Worm (Caenorhabditis elegans) whole organism, early embryonic: ENCODE data around the gene mvk-1.

Source experiments
- B0310.2 ChIP-seq: sonication (generic microtip); optimal IDR thresholded peaks from 2 replicates; lab custom pipeline; 2016; ENCODE audit warnings: mild to moderate bottlenecking, missing genetic modification characterization, missing compliant biosample characterization
- F13C5.2 ChIP-seq: sonication (generic microtip); optimal IDR thresholded peaks from 2 replicates; lab custom pipeline; 2017; ENCODE audit warnings: mild to moderate bottlenecking, missing genetic modification characterization, inconsistent platforms, missing compliant biosample characterization
- ama-1 ChIP-seq: fragments of 150-350 bp; optimal IDR thresholded peaks from 2 replicates; lab custom pipeline; 2014
- ceh-13 ChIP-seq: fragments of 200-800 bp; sonication (Bioruptor generic); optimal IDR thresholded peaks from 2 replicates; lab custom pipeline; 2018; ENCODE audit warnings: mild to moderate bottlenecking, missing genetic modification characterization, missing compliant biosample characterization
- flt-1 ChIP-seq: fragments of 200-800 bp; sonication (Bioruptor generic); IDR thresholded peaks from 2 replicates; pipeline ENCODE4 v1.3.6; 2022; ENCODE audit warnings: missing genetic modification characterization, missing compliant biosample characterization
- hmbx-1 ChIP-seq: sonication (generic microtip); optimal IDR thresholded peaks from 2 replicates; lab custom pipeline; 2016; ENCODE audit warnings: mild to moderate bottlenecking, missing genetic modification characterization, missing compliant biosample characterization
- hmg-4 ChIP-seq: fragments of 200-800 bp; sonication (Bioruptor generic); optimal IDR thresholded peaks from 2 replicates; lab custom pipeline; 2018; ENCODE audit warnings: mild to moderate bottlenecking, missing genetic modification characterization, missing compliant biosample characterization
- pes-1 ChIP-seq: fragments of 200-800 bp; sonication (Bioruptor generic); IDR thresholded peaks from 2 replicates; pipeline ENCODE4 v1.3.6; 2022; ENCODE audit warnings: missing genetic modification reagents, missing genetic modification characterization, missing compliant biosample characterization
- scrt-1 ChIP-seq: fragments of 200-800 bp; sonication (Bioruptor generic); IDR thresholded peaks from 2 replicates; pipeline ENCODE4 v1.3.6; 2022; ENCODE audit warnings: missing genetic modification characterization, missing compliant biosample characterization
- tbx-11 ChIP-seq: fragments of 200-800 bp; sonication (Bioruptor generic); IDR thresholded peaks from 2 replicates; pipeline ENCODE4 v1.3.6; 2022; ENCODE audit warnings: missing genetic modification characterization, missing compliant biosample characterization
- tra-4 ChIP-seq: sonication (generic microtip); optimal IDR thresholded peaks from 2 replicates; lab custom pipeline; 2017; ENCODE audit warnings: missing genetic modification characterization, missing compliant biosample characterization

ce11 chrIII:6176172-6176571 lies 40.1 kb upstream of the mvk-1 start:
- TF ChIP-seq ama-1 (lab: Kevin White, UChicago), result no peak
- no peak for TF ChIP-seq pes-1 (GFP tag; lab: Robert Waterston, UW)
- TF ChIP-seq flt-1 (GFP tag; lab: Robert Waterston, UW), result no peak
- TF ChIP-seq tra-4 (tag; lab: Kevin White, UChicago), result no peak
- no peak for TF ChIP-seq B0310.2
- TF ChIP-seq tbx-11, result no peak
- TF ChIP-seq ceh-13 (GFP tag; lab: Kevin White, UChicago), result no peak
- TF ChIP-seq F13C5.2 (tag; lab: Kevin White, UChicago), result no peak
- TF ChIP-seq scrt-1 (GFP tag; lab: Robert Waterston, UW), result no peak
- no peak for TF ChIP-seq hmbx-1
- TF ChIP-seq hmg-4, result no peak
